Fruit fly (Drosophila melanogaster) whole organism, embryonic: ENCODE measurements around the gene CG2794.

Experiments
- CG10147 ChIP-seq: fragments of 200-800 bp; sonication (Bioruptor generic); optimal IDR thresholded peaks from 2 replicates; lab custom pipeline; 2019; ENCODE audit warnings: missing biosample characterization, mild to moderate bottlenecking, missing genetic modification characterization, moderate library complexity
- CG10959 ChIP-seq: fragments of 200-800 bp; sonication (Bioruptor generic); IDR thresholded peaks from 2 replicates; pipeline ENCODE4 v1.3.6; 2022; ENCODE audit warnings: missing biosample characterization, missing genetic modification characterization
- CG11696 ChIP-seq: fragments of 200-800 bp; sonication (Bioruptor generic); IDR thresholded peaks from 2 replicates; pipeline ENCODE4 v1.3.6; 2022; ENCODE audit warnings: missing biosample characterization, missing genetic modification characterization
- CG12236 ChIP-seq: fragments of 200-800 bp; sonication (Bioruptor generic); optimal IDR thresholded peaks from 2 replicates; lab custom pipeline; 2016; ENCODE audit warnings: missing biosample characterization, missing genetic modification characterization
- CG12391 ChIP-seq: fragments of 200-800 bp; sonication (Bioruptor generic); optimal IDR thresholded peaks from 3 replicates; lab custom pipeline; 2018; ENCODE audit warnings: missing biosample characterization, mild to moderate bottlenecking, missing genetic modification characterization, moderate library complexity
- CG13287 ChIP-seq: fragments of 200-800 bp; sonication (Bioruptor generic); IDR thresholded peaks from 2 replicates; pipeline ENCODE4 v1.3.6; 2022; ENCODE audit warnings: missing biosample characterization, missing genetic modification characterization; ENCODE audit not compliant: partially characterized antibody
- CG13296 ChIP-seq: fragments of 200-800 bp; sonication (Bioruptor generic); optimal IDR thresholded peaks from 3 replicates; lab custom pipeline; 2018; ENCODE audit warnings: missing biosample characterization, mild to moderate bottlenecking, missing genetic modification characterization
- CG15514 ChIP-seq: fragments of 200-800 bp; sonication (Bioruptor generic); optimal IDR thresholded peaks from 3 replicates; lab custom pipeline; 2017; ENCODE audit warnings: missing biosample characterization, missing genetic modification characterization, mild to moderate bottlenecking, moderate library complexity, missing genetic modification reagents
- CG16813 ChIP-seq: fragments of 200-800 bp; sonication (Bioruptor generic); IDR thresholded peaks from 3 replicates; pipeline ENCODE4 v1.3.6; 2022; ENCODE audit warnings: missing biosample characterization, missing genetic modification characterization; ENCODE audit not compliant: partially characterized antibody
- CG16863 ChIP-seq: fragments of 200-800 bp; sonication (Bioruptor generic); optimal IDR thresholded peaks from 3 replicates; lab custom pipeline; 2016; ENCODE audit warnings: missing biosample characterization, missing genetic modification characterization
- CG17361 ChIP-seq: fragments of 200-800 bp; sonication (Bioruptor generic); IDR thresholded peaks from 3 replicates; pipeline ENCODE4 v1.3.6; 2022; ENCODE audit warnings: missing biosample characterization, missing genetic modification characterization
- CG17568 ChIP-seq: fragments of 200-800 bp; sonication (Bioruptor generic); optimal IDR thresholded peaks from 2 replicates; lab custom pipeline; 2018; ENCODE audit warnings: missing biosample characterization, mild to moderate bottlenecking, missing genetic modification characterization, moderate library complexity
- CG2202 ChIP-seq: fragments of 200-800 bp; sonication (Bioruptor generic); optimal IDR thresholded peaks from 2 replicates; lab custom pipeline; 2018; ENCODE audit warnings: missing biosample characterization, mild to moderate bottlenecking, missing genetic modification characterization
- CG2678 ChIP-seq: fragments of 200-800 bp; sonication (Bioruptor generic); optimal IDR thresholded peaks from 3 replicates; lab custom pipeline; 2019; ENCODE audit warnings: missing biosample characterization, mild to moderate bottlenecking, missing genetic modification characterization, moderate library complexity
- CG32767 ChIP-seq: fragments of 200-800 bp; sonication (Bioruptor generic); IDR thresholded peaks from 2 replicates; pipeline ENCODE4 v1.3.6; 2022; ENCODE audit warnings: missing biosample characterization, missing genetic modification characterization
- CG3407 ChIP-seq: fragments of 200-800 bp; sonication (Bioruptor generic); optimal IDR thresholded peaks from 2 replicates; lab custom pipeline; 2018; ENCODE audit warnings: missing biosample characterization, mild to moderate bottlenecking, missing genetic modification characterization
- CG4328 ChIP-seq: fragments of 200-800 bp; sonication (Bioruptor generic); optimal IDR thresholded peaks from 3 replicates; lab custom pipeline; 2017; ENCODE audit warnings: missing biosample characterization, missing genetic modification reagents, missing genetic modification characterization
- CG5180 ChIP-seq: fragments of 200-800 bp; sonication (Bioruptor generic); optimal IDR thresholded peaks from 3 replicates; lab custom pipeline; 2017; ENCODE audit warnings: missing biosample characterization, missing genetic modification characterization, mild to moderate bottlenecking, moderate library complexity, missing genetic modification reagents
- CG7372 ChIP-seq: fragments of 200-800 bp; sonication (Bioruptor generic); IDR thresholded peaks from 2 replicates; pipeline ENCODE4 v1.3.6; 2022; ENCODE audit warnings: missing biosample characterization, missing genetic modification characterization
- CG9727 ChIP-seq: fragments of 200-800 bp; sonication (Bioruptor generic); optimal IDR thresholded peaks from 3 replicates; lab custom pipeline; 2017; ENCODE audit warnings: missing biosample characterization, mild to moderate bottlenecking, missing genetic modification characterization
- HHEX ChIP-seq: fragments of 200-800 bp; sonication (Bioruptor generic); optimal IDR thresholded peaks from 3 replicates; lab custom pipeline; 2017; ENCODE audit warnings: missing biosample characterization, mild to moderate bottlenecking, missing genetic modification characterization, missing genetic modification reagents
- Hand ChIP-seq: fragments of 200-800 bp; sonication (Bioruptor generic); optimal IDR thresholded peaks from 2 replicates; lab custom pipeline; 2017; ENCODE audit warnings: mild to moderate bottlenecking, missing biosample characterization, missing genetic modification reagents, missing genetic modification characterization
- Hr39 ChIP-seq: fragments of >200 bp; optimal IDR thresholded peaks from 2 replicates; lab custom pipeline; 2017
- MBD-R2 ChIP-seq: fragments of 200-800 bp; sonication (Bioruptor generic); IDR thresholded peaks from 2 replicates; pipeline ENCODE4 v1.3.6; 2022; ENCODE audit warnings: missing biosample characterization, missing genetic modification characterization
- NFAT ChIP-seq: fragments of 200-800 bp; sonication (Bioruptor generic); IDR thresholded peaks from 2 replicates; pipeline ENCODE4 v1.3.6; 2022; ENCODE audit warnings: missing biosample characterization, missing genetic modification characterization
- Scr ChIP-seq: fragments of 200-800 bp; sonication (Bioruptor generic); IDR thresholded peaks from 2 replicates; pipeline ENCODE4 v1.3.6; 2022; ENCODE audit warnings: missing biosample characterization, missing genetic modification characterization; ENCODE audit not compliant: partially characterized antibody
- Six4 ChIP-seq: fragments of 200-800 bp; sonication (Bioruptor generic); optimal IDR thresholded peaks from 2 replicates; lab custom pipeline; 2016; ENCODE audit warnings: missing biosample characterization, missing genetic modification characterization
- TFAM ChIP-seq: fragments of 200-800 bp; sonication (Bioruptor generic); optimal IDR thresholded peaks from 2 replicates; lab custom pipeline; 2017; ENCODE audit warnings: missing biosample characterization, missing genetic modification characterization, inconsistent platforms
- Usf ChIP-seq: fragments of 200-800 bp; sonication (Bioruptor generic); optimal IDR thresholded peaks from 2 replicates; lab custom pipeline; 2017; ENCODE audit warnings: missing genotype, missing biosample characterization, missing genetic modification characterization
- al ChIP-seq: fragments of 200-800 bp; sonication (Bioruptor generic); IDR thresholded peaks from 2 replicates; pipeline ENCODE4 v1.3.6; 2022; ENCODE audit warnings: missing biosample characterization, missing genetic modification characterization
- cas ChIP-seq: fragments of 200-800 bp; sonication (Bioruptor generic); IDR thresholded peaks from 2 replicates; pipeline ENCODE4 v1.3.6; 2022; ENCODE audit warnings: missing biosample characterization, missing genetic modification characterization
- crc ChIP-seq: fragments of 200-800 bp; sonication (Bioruptor generic); optimal IDR thresholded peaks from 2 replicates; lab custom pipeline; 2016; ENCODE audit warnings: missing biosample characterization, missing genetic modification characterization
- en ChIP-seq: fragments of 200-800 bp; sonication (Bioruptor generic); optimal IDR thresholded peaks from 2 replicates; lab custom pipeline; 2016; ENCODE audit warnings: missing biosample characterization, missing genetic modification characterization
- grau ChIP-seq: fragments of 200-800 bp; optimal IDR thresholded peaks from 3 replicates; lab custom pipeline; 2019; ENCODE audit warnings: missing biosample characterization, mild to moderate bottlenecking, missing genetic modification characterization, moderate library complexity
- h ChIP-seq: fragments of >200 bp; optimal IDR thresholded peaks from 2 replicates; lab custom pipeline; 2017
- hb ChIP-seq: fragments of 200-800 bp; sonication (Bioruptor generic); IDR thresholded peaks from 3 replicates; pipeline ENCODE4 v1.3.6; 2022; ENCODE audit warnings: missing biosample characterization, missing genetic modification characterization; ENCODE audit not compliant: partially characterized antibody
- ind ChIP-seq: fragments of 200-800 bp; sonication (Bioruptor generic); optimal IDR thresholded peaks from 3 replicates; lab custom pipeline; 2016; ENCODE audit warnings: missing biosample characterization, missing genetic modification characterization
- mirr ChIP-seq: fragments of 200-800 bp; sonication (Bioruptor generic); optimal IDR thresholded peaks from 3 replicates; lab custom pipeline; 2018; ENCODE audit warnings: missing biosample characterization, mild to moderate bottlenecking, missing genetic modification characterization
- odd ChIP-seq: fragments of 200-800 bp; sonication (Bioruptor generic); optimal IDR thresholded peaks from 2 replicates; lab custom pipeline; 2017; ENCODE audit warnings: missing biosample characterization, mild to moderate bottlenecking, missing genetic modification characterization
- otp ChIP-seq: fragments of 200-800 bp; sonication (Bioruptor generic); IDR thresholded peaks from 3 replicates; pipeline ENCODE4, ENCODE4 v1.3.6; 2022; ENCODE audit warnings: missing biosample characterization, missing genetic modification characterization
- peb ChIP-seq: fragments of 200-800 bp; sonication (Bioruptor generic); IDR thresholded peaks from 2 replicates; pipeline ENCODE4 v1.3.6; 2022; ENCODE audit warnings: missing biosample characterization, missing genetic modification characterization
- pzg ChIP-seq: fragments of 200-800 bp; sonication (Bioruptor generic); optimal IDR thresholded peaks from 3 replicates; lab custom pipeline; 2018; ENCODE audit warnings: missing biosample characterization, mild to moderate bottlenecking, missing genetic modification characterization, moderate library complexity
- ro ChIP-seq: fragments of 200-800 bp; sonication (Bioruptor generic); IDR thresholded peaks from 2 replicates; pipeline ENCODE4 v1.3.6; 2022; ENCODE audit warnings: missing biosample characterization, missing genetic modification characterization
- run ChIP-seq: fragments of 200-800 bp; sonication (Bioruptor generic); optimal IDR thresholded peaks from 3 replicates; lab custom pipeline; 2018; ENCODE audit warnings: missing biosample characterization, mild to moderate bottlenecking, missing genetic modification characterization
- sima ChIP-seq: fragments of 200-800 bp; sonication (Bioruptor generic); optimal IDR thresholded peaks from 2 replicates; lab custom pipeline; 2016; ENCODE audit warnings: missing biosample characterization, missing genetic modification characterization
- tna ChIP-seq: fragments of 200-800 bp; sonication (Bioruptor generic); IDR thresholded peaks from 2 replicates; pipeline ENCODE4 v1.3.6; 2022; ENCODE audit warnings: missing biosample characterization, missing genetic modification characterization; ENCODE audit not compliant: partially characterized antibody
- trem ChIP-seq: fragments of 200-800 bp; optimal IDR thresholded peaks from 3 replicates; lab custom pipeline; 2019; ENCODE audit warnings: missing biosample characterization, mild to moderate bottlenecking, missing genetic modification characterization, moderate library complexity
- ttk ChIP-seq: fragments of 200-800 bp; sonication (Bioruptor generic); IDR thresholded peaks from 2 replicates; pipeline ENCODE4 v2.1.2; 2022; ENCODE audit warnings: missing biosample characterization, missing genetic modification characterization
- vfl ChIP-seq: fragments of 200-800 bp; sonication (Bioruptor generic); optimal IDR thresholded peaks from 2 replicates; lab custom pipeline; 2016; ENCODE audit warnings: missing biosample characterization, missing genetic modification characterization
- zen2 ChIP-seq: fragments of 200-800 bp; sonication (Bioruptor generic); IDR thresholded peaks from 3 replicates; pipeline ENCODE4 v1.3.6; 2022; ENCODE audit warnings: missing biosample characterization, missing genetic modification characterization; ENCODE audit not compliant: partially characterized antibody

CG2794 gene

dm6 chr2L:544444-545179, 19.4 kb upstream of the CG2794 start, which contains the start of the genes Spp and nAChRbeta3 (continued):
- TF ChIP-seq Usf (GFP tag; lab: Kevin White, UChicago) (no peak), NFAT (GFP tag; lab: Robert Waterston, UW) (no peak), pzg (GFP tag; lab: Kevin White, UChicago) (peak; percentile 75), Six4 (GFP tag; lab: Kevin White, UChicago) (no peak), ind (GFP tag; lab: Kevin White, UChicago) (no peak), zen2 (GFP tag; lab: Robert Waterston, UW) (peak; percentile 40; the same call in 2 of the 3 replicates), CG12391 (tag; lab: Kevin White, UChicago) (no peak), CG3407 (no peak), CG12236 (GFP tag; lab: Kevin White, UChicago) (no peak), run (no peak), Hand (GFP tag; lab: Kevin White, UChicago) (no peak), CG9727 (no peak), CG2678 (tag; lab: Kevin White, UChicago) (no peak), sima (GFP tag; lab: Kevin White, UChicago) (no peak), CG2202 (tag; lab: Kevin White, UChicago) (no peak), TFAM (GFP tag; lab: Kevin White, UChicago) (no peak), CG17361 (GFP tag; lab: Robert Waterston, UW) (no peak), odd (GFP tag; lab: Kevin White, UChicago) (no peak), CG4328 (GFP tag; lab: Kevin White, UChicago) (no peak), otp (GFP tag; lab: Robert Waterston, UW) (no peak), CG32767 (GFP tag; lab: Robert Waterston, UW) (no peak), CG16863 (no peak), crc (GFP tag; lab: Kevin White, UChicago) (no peak), HHEX (GFP tag; lab: Kevin White, UChicago) (no peak), vfl (GFP tag; lab: Kevin White, UChicago) (no peak), mirr (GFP tag; lab: Kevin White, UChicago) (no peak), CG5180 (no peak), peb (GFP tag; lab: Robert Waterston, UW) (no peak), CG16813 (GFP tag; lab: Robert Waterston, UW) (peak; percentile 54), CG10147 (GFP tag; lab: Kevin White, UChicago) (no peak), Hr39 (no peak), grau (tag; lab: Kevin White, UChicago) (no peak), trem (tag; lab: Kevin White, UChicago) (peak; percentile 33), CG13296 (GFP tag; lab: Kevin White, UChicago) (no peak), cas (no peak), ro (GFP tag; lab: Robert Waterston, UW) (no peak), CG13287 (GFP tag; lab: Robert Waterston, UW) (peak; percentile 80), CG7372 (GFP tag; lab: Robert Waterston, UW) (no peak), CG11696 (GFP tag; lab: Robert Waterston, UW) (no peak), CG17568 (GFP tag; lab: Kevin White, UChicago) (no peak), CG15514 (GFP tag; lab: Kevin White, UChicago) (peak; percentile 65), en (GFP tag; lab: Kevin White, UChicago) (no peak), MBD-R2 (GFP tag; lab: Robert Waterston, UW) (peak; percentile 62), CG10959 (GFP tag; lab: Robert Waterston, UW) (no peak), tna (peak; percentile 67), h (no peak), hb (0 out of 3 replicates have a peak, but pooled peaks have one; percentile 13), al (GFP tag; lab: Robert Waterston, UW) (no peak), Scr (GFP tag; lab: Robert Waterston, UW) (peak; percentile 52), ttk (GFP tag; lab: Robert Waterston, UW) (no peak)
